Worm (Caenorhabditis elegans) whole organism, young adult: ENCODE results near the gene alg-1.

Source experiments
- D2030.7 ChIP-seq: fragments of 200-800 bp; sonication (Bioruptor generic); IDR thresholded peaks from 2 replicates; pipeline ENCODE4 v1.3.6; 2022; ENCODE audit warnings: missing genetic modification reagents, missing genetic modification characterization, missing compliant biosample characterization
- F22D6.2 ChIP-seq: sonication (generic microtip); optimal IDR thresholded peaks from 2 replicates; lab custom pipeline; 2016; ENCODE audit warnings: mild to moderate bottlenecking, missing genetic modification characterization, missing compliant biosample characterization
- F33H1.4 ChIP-seq: fragments of 200-800 bp; sonication (Bioruptor generic); IDR thresholded peaks from 2 replicates; pipeline ENCODE4 v1.3.6; 2022; ENCODE audit warnings: missing genetic modification reagents, missing genetic modification characterization, missing compliant biosample characterization
- F52B5.7 ChIP-seq: sonication (generic microtip); optimal IDR thresholded peaks from 2 replicates; lab custom pipeline; 2016; ENCODE audit warnings: mild to moderate bottlenecking, missing genetic modification characterization, missing compliant biosample characterization
- T07F8.4 ChIP-seq: sonication (generic microtip); optimal IDR thresholded peaks from 2 replicates; lab custom pipeline; 2016; ENCODE audit warnings: mild to moderate bottlenecking, missing genetic modification characterization, moderate library complexity, missing compliant biosample characterization
- akir-1 ChIP-seq: fragments of 200-800 bp; sonication (Bioruptor generic); optimal IDR thresholded peaks from 2 replicates; lab custom pipeline; 2018; ENCODE audit warnings: mild to moderate bottlenecking, missing genetic modification characterization, moderate library complexity, missing compliant biosample characterization
- bed-1 ChIP-seq: fragments of 200-800 bp; sonication (Bioruptor generic); IDR thresholded peaks from 2 replicates; pipeline ENCODE4 v1.3.6; 2022; ENCODE audit warnings: missing genetic modification reagents, missing genetic modification characterization, missing compliant biosample characterization
- bed-2 ChIP-seq: fragments of 200-800 bp; sonication (Bioruptor generic); IDR thresholded peaks from 2 replicates; pipeline ENCODE4 v1.3.6; 2022; ENCODE audit warnings: missing genetic modification reagents, missing genetic modification characterization, missing compliant biosample characterization
- cebp-1 ChIP-seq, 2 experiments: fragments of 200-800 bp in 1 of 2; sonication (Bioruptor generic) in 1 of 2; sonication (generic microtip) in 1 of 2; IDR thresholded peaks in 1 of 2; optimal IDR thresholded peaks in 1 of 2; 2 replicates each; pipeline versions ENCODE4 v1.3.6 to Lab custom; 2017 to 2022; ENCODE audit warnings: missing compliant biosample characterization in 2 of 2, missing genetic modification characterization in 2 of 2, mild to moderate bottlenecking in 1 of 2, missing genetic modification reagents in 1 of 2, moderate library complexity in 1 of 2
- ceh-79 ChIP-seq: sonication (generic microtip); optimal IDR thresholded peaks from 2 replicates; lab custom pipeline; 2017; ENCODE audit warnings: mild to moderate bottlenecking, missing genetic modification characterization, missing compliant biosample characterization
- chd-7 ChIP-seq: sonication (generic microtip); optimal IDR thresholded peaks from 2 replicates; lab custom pipeline; 2016; ENCODE audit warnings: mild to moderate bottlenecking, missing genetic modification characterization, moderate library complexity, missing compliant biosample characterization
- efl-1 ChIP-seq: fragments of 150-350 bp; optimal IDR thresholded peaks from 2 replicates; lab custom pipeline; 2014; ENCODE audit warnings: missing biosample characterization, missing genetic modification reagents, missing genetic modification characterization
- egl-44 ChIP-seq: fragments of 200-800 bp; sonication (Bioruptor generic); IDR thresholded peaks from 2 replicates; pipeline ENCODE4 v1.3.6; 2022; ENCODE audit warnings: missing genetic modification reagents, missing genetic modification characterization, missing compliant biosample characterization
- fkh-3 ChIP-seq: sonication (generic microtip); optimal IDR thresholded peaks from 2 replicates; lab custom pipeline; 2016; ENCODE audit warnings: mild to moderate bottlenecking, missing genetic modification characterization, missing compliant biosample characterization
- hmg-20 ChIP-seq: fragments of 200-800 bp; sonication (Bioruptor generic); IDR thresholded peaks from 2 replicates; pipeline ENCODE4 v1.3.6; 2022; ENCODE audit warnings: missing genetic modification reagents, missing genetic modification characterization, missing compliant biosample characterization
- hrde-1 ChIP-seq: sonication (generic microtip); optimal IDR thresholded peaks from 2 replicates; lab custom pipeline; 2016; ENCODE audit warnings: missing genetic modification characterization, mild to moderate bottlenecking, missing compliant biosample characterization, moderate library complexity, missing genotype, missing genetic modification reagents, borderline replicate concordance
- lag-1 ChIP-seq: fragments of 200-800 bp; sonication (Bioruptor generic); IDR thresholded peaks from 2 replicates; pipeline ENCODE4 v1.3.6; 2022; ENCODE audit warnings: missing genetic modification reagents, missing genetic modification characterization, missing compliant biosample characterization
- lin-26 ChIP-seq: fragments of 200-800 bp; sonication (Bioruptor generic); IDR thresholded peaks from 2 replicates; pipeline ENCODE4 v1.3.6; 2022; ENCODE audit warnings: missing genetic modification reagents, missing genetic modification characterization, missing compliant biosample characterization
- lin-35 ChIP-seq, 3 experiments: fragments of 150-350 bp in 2 of 3; sonication (generic microtip) in 1 of 3; optimal IDR thresholded peaks; 2 replicates each; lab custom pipeline; 2014 to 2018; ENCODE audit warnings: missing biosample characterization in 3 of 3, missing genetic modification characterization in 3 of 3, missing genetic modification reagents in 3 of 3
- lin-40 ChIP-seq: sonication (generic microtip); optimal IDR thresholded peaks from 2 replicates; lab custom pipeline; 2016; ENCODE audit warnings: missing genetic modification characterization, mild to moderate bottlenecking, missing compliant biosample characterization, missing genotype, missing genetic modification reagents
- lir-1 ChIP-seq: fragments of 200-800 bp; sonication (Bioruptor generic); conservative IDR thresholded peaks from 2 replicates; pipeline ENCODE4 v1.3.6; 2022; ENCODE audit warnings: missing genetic modification reagents, missing genetic modification characterization, missing compliant biosample characterization
- madf-10 ChIP-seq: sonication (generic microtip); optimal IDR thresholded peaks from 2 replicates; lab custom pipeline; 2016; ENCODE audit warnings: mild to moderate bottlenecking, missing genetic modification characterization, missing compliant biosample characterization
- madf-6 ChIP-seq: fragments of 200-800 bp; sonication (Bioruptor generic); IDR thresholded peaks from 2 replicates; pipeline ENCODE4 v1.3.6; 2022; ENCODE audit warnings: missing genetic modification reagents, missing genetic modification characterization, missing compliant biosample characterization
- nfya-1 ChIP-seq: sonication (generic microtip); optimal IDR thresholded peaks from 2 replicates; lab custom pipeline; 2017; ENCODE audit warnings: antibody characterized with exemption, missing compliant biosample characterization, missing genetic modification characterization, borderline replicate concordance; ENCODE audit not compliant: insufficient read depth
- nhr-27 ChIP-seq: fragments of 200-800 bp; sonication (Bioruptor generic); optimal IDR thresholded peaks from 2 replicates; lab custom pipeline; 2018; ENCODE audit warnings: mild to moderate bottlenecking, missing genetic modification characterization, moderate library complexity, missing compliant biosample characterization
- nhr-80 ChIP-seq: sonication (generic microtip); optimal IDR thresholded peaks from 2 replicates; lab custom pipeline; 2016; ENCODE audit warnings: missing genetic modification characterization, missing compliant biosample characterization
- nhr-90 ChIP-seq: sonication (generic microtip); optimal IDR thresholded peaks from 2 replicates; lab custom pipeline; 2016; ENCODE audit warnings: missing genotype, mild to moderate bottlenecking, missing genetic modification characterization, missing compliant biosample characterization
- pha-4 ChIP-seq: fragments of 150-350 bp; sonication (generic microtip); optimal IDR thresholded peaks from 2 replicates; lab custom pipeline; 2014; ENCODE audit warnings: missing biosample characterization, missing genetic modification reagents, missing genetic modification characterization
- rcor-1 ChIP-seq: fragments of 200-800 bp; sonication (Bioruptor generic); IDR thresholded peaks from 2 replicates; pipeline ENCODE4 v1.3.6; 2022; ENCODE audit warnings: missing genetic modification reagents, missing genetic modification characterization, missing compliant biosample characterization
- rec-8 ChIP-seq, 2 experiments: sonication (generic microtip); optimal IDR thresholded peaks; 2 replicates each; lab custom pipeline; 2016; ENCODE audit warnings: mild to moderate bottlenecking in 2 of 2, missing genetic modification characterization in 2 of 2, missing genetic modification reagents in 2 of 2, missing genotype in 2 of 2, missing biosample characterization in 1 of 2, missing compliant biosample characterization in 1 of 2, moderate library complexity in 1 of 2
- rpc-1 ChIP-seq, 2 experiments: fragments of 150-350 bp in 1 of 2; sonication (generic microtip) in 1 of 2; optimal IDR thresholded peaks; 2 replicates each; lab custom pipeline; 2014 to 2018; ENCODE audit warnings: missing biosample characterization in 1 of 2, missing genetic modification characterization in 1 of 2, missing genetic modification reagents in 1 of 2, missing genotype in 1 of 2
- snpc-1.1 ChIP-seq: sonication (generic microtip); optimal IDR thresholded peaks from 2 replicates; lab custom pipeline; 2017; ENCODE audit warnings: missing genetic modification characterization, mild to moderate bottlenecking, missing compliant biosample characterization, antibody characterized with exemption, moderate library complexity, missing genotype, missing genetic modification reagents; ENCODE audit not compliant: insufficient read depth
- snpc-3.4 ChIP-seq: sonication (generic microtip); optimal IDR thresholded peaks from 2 replicates; lab custom pipeline; 2017; ENCODE audit warnings: missing genetic modification characterization, mild to moderate bottlenecking, missing compliant biosample characterization, antibody characterized with exemption, moderate library complexity, missing genotype, missing genetic modification reagents
- snpc-4 ChIP-seq, 5 experiments: fragments of 150-350 bp in 1 of 5; sonication (generic microtip) in 4 of 5; optimal IDR thresholded peaks; 2 replicates each; lab custom pipeline; 2014 to 2018; ENCODE audit warnings: missing genetic modification characterization in 5 of 5, missing biosample characterization in 3 of 5, antibody characterized with exemption in 2 of 5, mild to moderate bottlenecking in 2 of 5, missing compliant biosample characterization in 2 of 5, missing genotype in 2 of 5, moderate library complexity in 2 of 5, missing genetic modification reagents in 1 of 5
- sptf-2 ChIP-seq: fragments of 200-800 bp; sonication (Bioruptor generic); optimal IDR thresholded peaks from 2 replicates; lab custom pipeline; 2018; ENCODE audit warnings: mild to moderate bottlenecking, missing genetic modification characterization, missing compliant biosample characterization

The alg-1 gene

ce11 chrX:13941865-13942264 is 7.0 kb upstream of the alg-1 start:
- no peak for TF ChIP-seq hmg-20 (GFP tag; lab: Robert Waterston, UW)
- no peak for TF ChIP-seq F22D6.2 (tag; lab: Kevin White, UChicago)
- no peak for TF ChIP-seq bed-1 (GFP tag; lab: Robert Waterston, UW)
- TF ChIP-seq lin-35 (GFP tag; optimal IDR thresholded peaks at IDR 0.05; lab: Kevin White, UChicago), result no peak
- no peak for TF ChIP-seq D2030.7 (GFP tag; lab: Robert Waterston, UW)
- TF ChIP-seq lir-1 (GFP tag; lab: Robert Waterston, UW), result no peak
- no peak for TF ChIP-seq efl-1
- TF ChIP-seq lin-40, result no peak
- TF ChIP-seq F33H1.4 (GFP tag; lab: Robert Waterston, UW), result no peak
- no peak for TF ChIP-seq lin-26 (GFP tag; lab: Robert Waterston, UW)
- no peak for TF ChIP-seq F52B5.7 (tag; lab: Kevin White, UChicago)
- no peak for TF ChIP-seq nhr-27
- no peak for TF ChIP-seq snpc-3.4 (tag; lab: Kevin White, UChicago)
- no peak for TF ChIP-seq akir-1
- no peak for TF ChIP-seq madf-6 (GFP tag; lab: Robert Waterston, UW)
- TF ChIP-seq lag-1 (GFP tag; lab: Robert Waterston, UW), result no peak
- no peak for TF ChIP-seq nfya-1 (tag; lab: Kevin White, UChicago)
- TF ChIP-seq, all 124 proteins: peak for 0

DNA sequence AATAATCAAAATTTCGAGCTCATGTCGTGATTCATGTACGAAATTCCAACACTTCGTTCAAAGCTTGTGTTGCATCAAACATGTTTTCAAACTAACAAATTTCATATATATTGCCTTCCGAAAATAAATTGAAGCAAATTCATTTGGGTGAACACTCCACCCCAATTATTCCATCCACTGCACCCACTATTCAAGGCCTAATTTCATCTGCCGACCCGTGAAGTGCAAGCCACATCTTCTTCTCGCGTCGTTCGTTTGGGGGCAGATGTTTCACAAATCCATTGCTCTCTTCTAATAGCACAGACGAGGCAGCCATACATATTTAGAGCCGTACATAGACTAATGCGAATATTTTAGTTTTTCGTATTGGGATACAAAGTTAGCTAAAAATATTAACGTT is 4.7 kb upstream of the alg-1 start:
- TF ChIP-seq rec-8 (tag; optimal IDR thresholded peaks at IDR 0.05; lab: Kevin White, UChicago), result no peak
- TF ChIP-seq nhr-80, result no peak
- no peak for TF ChIP-seq rcor-1 (GFP tag; lab: Robert Waterston, UW)
- TF ChIP-seq T07F8.4 (tag; lab: Kevin White, UChicago), result no peak
- TF ChIP-seq snpc-1.1 (tag; lab: Kevin White, UChicago), result no peak
- no peak for TF ChIP-seq pha-4 (tag; lab: Kevin White, UChicago)
- no peak for TF ChIP-seq bed-2 (GFP tag; lab: Robert Waterston, UW)
- TF ChIP-seq lin-40, result no peak
- no peak for TF ChIP-seq chd-7 (tag; lab: Kevin White, UChicago)
- no peak for TF ChIP-seq rpc-1 (optimal IDR thresholded peaks at IDR 0.05; lab: Kevin White, UChicago)
- no peak for TF ChIP-seq rpc-1 (tag; optimal IDR thresholded peaks at IDR 0.05; lab: Kevin White, UChicago)
- no peak for TF ChIP-seq madf-10
- TF ChIP-seq snpc-4 (GFP tag; optimal IDR thresholded peaks at IDR 0.05; lab: Kevin White, UChicago), result no peak
- no peak for TF ChIP-seq snpc-4 (tag; optimal IDR thresholded peaks at IDR 0.05; lab: Kevin White, UChicago)
- no peak for TF ChIP-seq nhr-90 (tag; lab: Kevin White, UChicago)
- TF ChIP-seq egl-44 (GFP tag; lab: Robert Waterston, UW), result no peak
- TF ChIP-seq efl-1, result no peak
- TF ChIP-seq ceh-79 (tag; lab: Kevin White, UChicago), result no peak
- no peak for TF ChIP-seq cebp-1 (GFP tag; IDR thresholded peaks at IDR 0.05; lab: Robert Waterston, UW)
- TF ChIP-seq cebp-1 (tag; optimal IDR thresholded peaks at IDR 0.05; lab: Kevin White, UChicago), result no peak
- TF ChIP-seq fkh-3 (tag; lab: Kevin White, UChicago), result no peak
- TF ChIP-seq hrde-1, result no peak
- no peak for TF ChIP-seq sptf-2 (GFP tag; lab: Kevin White, UChicago)
- TF ChIP-seq, all 124 proteins: peak for 0
